Fruit fly (Drosophila melanogaster) Kc167 (cell line): ENCODE data around the gene Ggt-1.

Experiments
- h ChIP-seq: fragments of >200 bp; optimal IDR thresholded peaks from 3 replicates; lab custom pipeline; 2018; ENCODE audit warnings: missing external identifiers
- psq ChIP-seq: fragments of >200 bp; optimal IDR thresholded peaks from 2 replicates; lab custom pipeline; 2017; ENCODE audit warnings: missing external identifiers
- ttk ChIP-seq: sonication (Bioruptor generic); optimal IDR thresholded peaks from 2 replicates; lab custom pipeline; 2017; ENCODE audit warnings: missing external identifiers

dm6 chrX:18520360-18520759 lies 8.0 kb upstream of the Ggt-1 start:
- TF ChIP-seq h (lab: Kevin White, UChicago): no peak
- TF ChIP-seq psq (lab: Kevin White, UChicago): no peak
- no peak for TF ChIP-seq ttk (lab: Kevin White, UChicago)
